Worm (Caenorhabditis elegans) whole organism, L3 larva: ENCODE measurements around the gene C16C8.9.
"Not testable (repeated sequence)": the region's sequence is repeated elsewhere in the genome, so short reads cannot be mapped to it uniquely, and the experiment has no call there.

Source experiments
- R02D3.7 ChIP-seq: fragments of 150-350 bp; optimal IDR thresholded peaks from 2 replicates; lab custom pipeline; 2014; ENCODE audit warnings: missing biosample characterization, missing genetic modification characterization
- aly-2 ChIP-seq: fragments of 150-350 bp; optimal IDR thresholded peaks from 2 replicates; lab custom pipeline; 2014; ENCODE audit warnings: missing biosample characterization, missing genetic modification characterization
- ama-1 ChIP-seq: fragments of 150-350 bp; optimal IDR thresholded peaks from 2 replicates; lab custom pipeline; 2018
- ceh-16 ChIP-seq: sonication (generic microtip); optimal IDR thresholded peaks from 2 replicates; lab custom pipeline; 2017; ENCODE audit warnings: missing biosample characterization, missing genetic modification characterization
- ceh-82 ChIP-seq: fragments of 150-350 bp; optimal IDR thresholded peaks from 2 replicates; lab custom pipeline; 2014; ENCODE audit warnings: missing biosample characterization, missing genetic modification characterization
- ceh-9 ChIP-seq: sonication (generic microtip); optimal IDR thresholded peaks from 2 replicates; lab custom pipeline; 2018; ENCODE audit warnings: missing biosample characterization, missing genetic modification characterization
- daf-12 ChIP-seq: fragments of 150-350 bp; optimal IDR thresholded peaks from 2 replicates; lab custom pipeline; 2014; ENCODE audit warnings: missing biosample characterization, missing genetic modification reagents, missing genetic modification characterization
- egl-27 ChIP-seq: sonication (generic microtip); optimal IDR thresholded peaks from 4 replicates; lab custom pipeline; 2017; ENCODE audit warnings: missing biosample characterization, missing genetic modification reagents, missing genetic modification characterization
- egl-5 ChIP-seq: fragments of 150-350 bp; optimal IDR thresholded peaks from 2 replicates; lab custom pipeline; 2017; ENCODE audit warnings: missing biosample characterization, missing genetic modification reagents, missing genetic modification characterization, inconsistent platforms
- elt-1 ChIP-seq: fragments of 150-350 bp; optimal IDR thresholded peaks from 2 replicates; lab custom pipeline; 2014; ENCODE audit warnings: missing biosample characterization, missing genetic modification characterization
- elt-3 ChIP-seq, 3 experiments: fragments of 150-350 bp in 1 of 3; sonication (generic microtip) in 2 of 3; optimal IDR thresholded peaks; 2 replicates in 2 of 3; 4 replicates in 1 of 3; lab custom pipeline; 2014 to 2017; ENCODE audit warnings: missing biosample characterization in 3 of 3, missing genetic modification characterization in 3 of 3
- fkh-10 ChIP-seq: sonication (generic microtip); optimal IDR thresholded peaks from 2 replicates; lab custom pipeline; 2017; ENCODE audit warnings: missing biosample characterization, missing genetic modification reagents, missing genetic modification characterization
- fkh-2 ChIP-seq: fragments of 150-350 bp; optimal IDR thresholded peaks from 2 replicates; lab custom pipeline; 2014; ENCODE audit warnings: missing biosample characterization, missing genetic modification reagents, missing genetic modification characterization
- hmg-11 ChIP-seq: sonication (generic microtip); optimal IDR thresholded peaks from 2 replicates; lab custom pipeline; 2016; ENCODE audit warnings: missing genetic modification characterization, missing compliant biosample characterization
- jun-1 ChIP-seq: fragments of 150-350 bp; optimal IDR thresholded peaks from 2 replicates; lab custom pipeline; 2014; ENCODE audit warnings: missing biosample characterization, missing genetic modification reagents, missing genetic modification characterization
- lin-39 ChIP-seq: fragments of 150-350 bp; optimal IDR thresholded peaks from 2 replicates; lab custom pipeline; 2018; ENCODE audit warnings: missing biosample characterization, missing genetic modification reagents, missing genetic modification characterization
- lsy-12 ChIP-seq: sonication (generic microtip); optimal IDR thresholded peaks from 2 replicates; lab custom pipeline; 2016; ENCODE audit warnings: mild to moderate bottlenecking, missing genetic modification characterization, missing compliant biosample characterization
- mdl-1 ChIP-seq: fragments of 150-350 bp; optimal IDR thresholded peaks from 2 replicates; lab custom pipeline; 2014; ENCODE audit warnings: missing biosample characterization, missing genetic modification characterization
- mml-1 ChIP-seq: fragments of 150-350 bp; sonication (generic microtip); optimal IDR thresholded peaks from 3 replicates; lab custom pipeline; 2014; ENCODE audit warnings: missing biosample characterization, missing genetic modification characterization
- nhr-11 ChIP-seq: fragments of 150-350 bp; optimal IDR thresholded peaks from 2 replicates; lab custom pipeline; 2014; ENCODE audit warnings: missing biosample characterization, missing genetic modification characterization
- nhr-12 ChIP-seq: fragments of 150-350 bp; optimal IDR thresholded peaks from 2 replicates; lab custom pipeline; 2014; ENCODE audit warnings: missing biosample characterization, missing genetic modification characterization
- nhr-237 ChIP-seq: fragments of 150-350 bp; optimal IDR thresholded peaks from 2 replicates; lab custom pipeline; 2014; ENCODE audit warnings: missing biosample characterization, missing genetic modification characterization
- nhr-25 ChIP-seq: sonication (generic microtip); optimal IDR thresholded peaks from 2 replicates; lab custom pipeline; 2017; ENCODE audit warnings: missing biosample characterization, missing genetic modification characterization
- nhr-43 ChIP-seq: sonication (generic microtip); optimal IDR thresholded peaks from 2 replicates; lab custom pipeline; 2016; ENCODE audit warnings: mild to moderate bottlenecking, missing genetic modification characterization, missing compliant biosample characterization; ENCODE audit not compliant: poor library complexity, severe bottlenecking
- nhr-76 ChIP-seq: fragments of 150-350 bp; sonication (generic microtip); optimal IDR thresholded peaks from 5 replicates; lab custom pipeline; 2014; ENCODE audit warnings: missing biosample characterization, missing genetic modification characterization
- pqm-1 ChIP-seq: fragments of 150-350 bp; optimal IDR thresholded peaks from 2 replicates; lab custom pipeline; 2017; ENCODE audit warnings: missing biosample characterization, missing genetic modification characterization, inconsistent platforms
- sea-2 ChIP-seq: fragments of 150-350 bp; sonication (generic microtip); optimal IDR thresholded peaks from 4 replicates; lab custom pipeline; 2014; ENCODE audit warnings: missing biosample characterization, missing genetic modification reagents, missing genetic modification characterization
- skn-1 ChIP-seq: fragments of 150-350 bp; optimal IDR thresholded peaks from 2 replicates; lab custom pipeline; 2014; ENCODE audit warnings: missing biosample characterization, missing genetic modification characterization
- tbx-2 ChIP-seq: sonication (generic microtip); optimal IDR thresholded peaks from 2 replicates; lab custom pipeline; 2016; ENCODE audit warnings: mild to moderate bottlenecking, missing genetic modification characterization, missing compliant biosample characterization
- unc-39 ChIP-seq: sonication (generic microtip); optimal IDR thresholded peaks from 4 replicates; lab custom pipeline; 2017; ENCODE audit warnings: missing biosample characterization, missing genetic modification characterization
- zag-1 ChIP-seq: fragments of 150-350 bp; optimal IDR thresholded peaks from 2 replicates; lab custom pipeline; 2014; ENCODE audit warnings: missing biosample characterization, missing genetic modification characterization
- ztf-11 ChIP-seq: fragments of 150-350 bp; optimal IDR thresholded peaks from 2 replicates; lab custom pipeline; 2014; ENCODE audit warnings: missing biosample characterization, missing genetic modification characterization
- ztf-4 ChIP-seq: fragments of 150-350 bp; optimal IDR thresholded peaks from 2 replicates; lab custom pipeline; 2014; ENCODE audit warnings: missing biosample characterization, missing genetic modification characterization

Gene C16C8.9

ce11 chrII:3502520-3503323 is 39.7 kb upstream of the C16C8.9 start, which contains the start of the genes col-71 and Y49F6B.2 (continued):
- TF ChIP-seq egl-5 (tag; lab: Kevin White, UChicago) (peak; percentile 63), R02D3.7 (tag; lab: Kevin White, UChicago) (peak; percentile 29), pqm-1 (no peak), ceh-82 (no peak), nhr-25 (tag; lab: Kevin White, UChicago) (no peak), ztf-4 (tag; lab: Kevin White, UChicago) (no peak)

- TF ChIP-seq nhr-43, result no peak
- no peak for TF ChIP-seq ceh-16 (tag; lab: Kevin White, UChicago)
- TF ChIP-seq jun-1 (tag; lab: Kevin White, UChicago), result no peak
- no peak for TF ChIP-seq nhr-237 (tag; lab: Kevin White, UChicago)
- TF ChIP-seq pqm-1, result no peak
- no peak for TF ChIP-seq R02D3.7 (tag; lab: Kevin White, UChicago)
- no peak for TF ChIP-seq elt-1 (tag; lab: Kevin White, UChicago)
- no peak for TF ChIP-seq lsy-12 (tag; lab: Kevin White, UChicago)
- no peak for TF ChIP-seq sea-2 (GFP tag; lab: Kevin White, UChicago)
- TF ChIP-seq nhr-25 (tag; lab: Kevin White, UChicago), result no peak
- TF ChIP-seq zag-1, result no peak
- TF ChIP-seq ceh-82, result no peak
- TF ChIP-seq nhr-12 (tag; lab: Kevin White, UChicago), result no peak
- TF ChIP-seq unc-39 (tag; lab: Kevin White, UChicago), result no peak
- TF ChIP-seq nhr-11, result no peak
- no peak for TF ChIP-seq elt-3 (tag; optimal IDR thresholded peaks at IDR 0.05; lab: Kevin White, UChicago)
These were observed 39.0 kb upstream of the C16C8.9 start for ce11 chrII:3502011-3502410.

DNA sequence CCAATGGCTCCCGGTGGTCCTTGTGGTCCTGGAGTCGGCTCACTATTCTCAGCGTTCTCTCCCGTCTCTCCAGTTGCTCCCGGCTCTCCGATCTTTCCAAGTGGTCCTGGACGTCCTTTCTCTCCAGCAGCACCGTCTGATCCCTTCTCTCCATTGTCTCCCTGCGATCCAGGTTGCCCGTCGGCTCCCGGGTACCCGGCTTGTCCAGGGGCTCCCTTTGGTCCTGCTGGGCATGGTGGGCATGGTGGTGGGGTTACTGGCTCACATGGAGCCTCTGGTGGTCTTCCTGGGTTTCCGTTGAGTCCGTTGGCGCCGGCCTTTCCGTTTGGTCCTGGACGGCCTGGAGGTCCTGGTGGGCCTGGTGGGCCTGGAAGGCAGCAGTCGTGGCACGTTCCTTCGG is 37.4 kb upstream of the C16C8.9 start:
- TF ChIP-seq zag-1, result no peak
- no peak for TF ChIP-seq nhr-11
- TF ChIP-seq egl-27 (tag; lab: Kevin White, UChicago), result no peak
- TF ChIP-seq elt-1 (tag; lab: Kevin White, UChicago), result no peak
- no peak for TF ChIP-seq ztf-11
- no peak for TF ChIP-seq elt-3 (tag; optimal IDR thresholded peaks at IDR 0.05; lab: Kevin White, UChicago)
- TF ChIP-seq tbx-2 (tag; lab: Kevin White, UChicago), result no peak
- TF ChIP-seq nhr-237 (tag; lab: Kevin White, UChicago), result no peak
- no peak for TF ChIP-seq lin-39 (tag; lab: Kevin White, UChicago)
- TF ChIP-seq sea-2 (GFP tag; lab: Kevin White, UChicago), result no peak
- TF ChIP-seq hmg-11 (tag; lab: Kevin White, UChicago), result no peak
- TF ChIP-seq ceh-82, result no peak
- no peak for TF ChIP-seq fkh-10 (GFP tag; lab: Kevin White, UChicago)
- no peak for TF ChIP-seq skn-1 (tag; lab: Kevin White, UChicago)
- TF ChIP-seq fkh-2 (tag; lab: Kevin White, UChicago), result no peak
- TF ChIP-seq ceh-16 (tag; lab: Kevin White, UChicago), result no peak
- no peak for TF ChIP-seq daf-12 (tag; lab: Kevin White, UChicago)
- TF ChIP-seq ceh-9 (tag; lab: Kevin White, UChicago), result no peak
- TF ChIP-seq, all 47 proteins: peak for 0

- TF ChIP-seq ama-1 (lab: Kevin White, UChicago) (no peak), aly-2 (no peak), sea-2 (GFP tag; lab: Kevin White, UChicago) (no peak), mml-1 (tag; lab: Kevin White, UChicago) (no peak), skn-1 (tag; lab: Kevin White, UChicago) (no peak), nhr-76 (tag; lab: Kevin White, UChicago) (no peak)
- TF ChIP-seq, all 47 proteins: peak for 0
These were observed 36.4 kb upstream of the C16C8.9 start, which contains the start of gene Y49F6B.9 for ce11 chrII:3499386-3499785. Y49F6B.9 (minus strand) TSS chrII:3499387.

DNA sequence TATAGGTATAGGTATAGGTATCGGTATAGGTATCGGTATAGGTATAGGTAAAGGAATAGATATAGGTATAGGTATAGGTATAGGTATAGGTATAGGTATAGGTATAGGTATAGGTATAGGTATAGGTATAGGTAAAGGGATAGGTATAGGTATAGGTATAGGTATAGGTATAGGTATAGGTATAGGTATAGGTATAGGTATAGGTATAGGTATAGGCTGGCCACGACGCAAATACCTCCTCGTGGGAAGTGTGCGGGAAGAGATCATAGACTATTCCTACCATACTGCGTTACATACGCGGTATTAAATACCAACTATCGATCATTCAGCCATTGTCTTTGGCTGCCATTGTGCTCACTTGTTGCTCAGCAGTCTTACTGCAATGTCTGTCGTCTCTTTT is 27.8 kb upstream of the C16C8.9 start, which contains the start of gene fbxb-112:
Gene fbxb-112 (plus strand): TSS at position 301 of the 400 bp plus-strand sequence.
- TF ChIP-seq elt-3 (tag; optimal IDR thresholded peaks at IDR 0.05; lab: Kevin White, UChicago); elt-1 (tag; lab: Kevin White, UChicago); mdl-1 (tag; lab: Kevin White, UChicago): not testable (repeated sequence)
